Fruit fly (Drosophila melanogaster) whole organism, prepupa: ENCODE measurements around the gene CG8301.

Experiments used
- CG11902 ChIP-seq: fragments of 200-800 bp; sonication (Bioruptor generic); optimal IDR thresholded peaks from 3 replicates; lab custom pipeline; 2016; ENCODE audit warnings: missing biosample characterization, missing genetic modification characterization
- CG31627 ChIP-seq: fragments of 200-800 bp; sonication (Bioruptor generic); optimal IDR thresholded peaks from 3 replicates; lab custom pipeline; 2016; ENCODE audit warnings: missing biosample characterization, missing genetic modification characterization
- vri ChIP-seq: fragments of 200-800 bp; sonication (Bioruptor generic); optimal IDR thresholded peaks from 3 replicates; lab custom pipeline; 2016; ENCODE audit warnings: missing biosample characterization, mild to moderate bottlenecking, missing genetic modification characterization

- no peak for TF ChIP-seq CG11902
- TF ChIP-seq CG31627 (GFP tag; lab: Kevin White, UChicago) = no peak
- TF ChIP-seq vri (GFP tag; lab: Kevin White, UChicago) = peak; percentile 52
Measured at dm6 chr3R:9625443-9625842, 44.3 kb downstream of the CG8301 start.
